Fruit fly (Drosophila melanogaster) whole organism, embryonic: Measurements from ENCODE around the gene CG2321.
A peak's percentile ranks its signal among the peaks of the same experiment; 100 is the strongest.

Experiments used
- Antp ChIP-seq: fragments of 200-800 bp; sonication (Bioruptor generic); optimal IDR thresholded peaks from 3 replicates; lab custom pipeline; 2016; ENCODE audit warnings: missing biosample characterization, missing genetic modification characterization
- Atf3 ChIP-seq: fragments of 200-800 bp; sonication (Bioruptor generic); optimal IDR thresholded peaks from 3 replicates; lab custom pipeline; 2016; ENCODE audit warnings: missing biosample characterization, missing genetic modification characterization
- CG10267 ChIP-seq: fragments of 200-800 bp; sonication (Bioruptor generic); optimal IDR thresholded peaks from 2 replicates; lab custom pipeline; 2018; ENCODE audit warnings: missing biosample characterization, mild to moderate bottlenecking, missing genetic modification characterization, moderate library complexity
- CG10565 ChIP-seq: fragments of 200-800 bp; sonication (Bioruptor generic); optimal IDR thresholded peaks from 3 replicates; lab custom pipeline; 2016; ENCODE audit warnings: missing biosample characterization, mild to moderate bottlenecking, missing genetic modification characterization
- CG11093 ChIP-seq: fragments of 200-800 bp; sonication (Bioruptor generic); IDR thresholded peaks from 3 replicates; pipeline ENCODE4 v1.3.6; 2022; ENCODE audit warnings: missing biosample characterization, missing genetic modification characterization
- CG12659 ChIP-seq: fragments of 200-800 bp; sonication (Bioruptor generic); optimal IDR thresholded peaks from 3 replicates; lab custom pipeline; 2017; ENCODE audit warnings: mild to moderate bottlenecking, missing biosample characterization, missing genetic modification reagents, missing genetic modification characterization
- CG12769 ChIP-seq: fragments of 200-800 bp; sonication (Bioruptor generic); optimal IDR thresholded peaks from 2 replicates; lab custom pipeline; 2019; ENCODE audit warnings: missing biosample characterization, mild to moderate bottlenecking, missing genetic modification characterization, moderate library complexity
- CG12942 ChIP-seq: fragments of 200-800 bp; sonication (Bioruptor generic); optimal IDR thresholded peaks from 3 replicates; lab custom pipeline; 2016; ENCODE audit warnings: missing biosample characterization, missing genetic modification characterization
- CG13296 ChIP-seq: fragments of 200-800 bp; sonication (Bioruptor generic); optimal IDR thresholded peaks from 3 replicates; lab custom pipeline; 2018; ENCODE audit warnings: missing biosample characterization, mild to moderate bottlenecking, missing genetic modification characterization
- CG13775 ChIP-seq: fragments of 200-800 bp; sonication (Bioruptor generic); optimal IDR thresholded peaks from 3 replicates; lab custom pipeline; 2017; ENCODE audit warnings: missing biosample characterization, mild to moderate bottlenecking, missing genetic modification characterization
- CG14965 ChIP-seq: fragments of 200-800 bp; sonication (Bioruptor generic); optimal IDR thresholded peaks from 2 replicates; lab custom pipeline; 2016; ENCODE audit warnings: missing biosample characterization, missing genetic modification characterization, borderline replicate concordance
- CG15011 ChIP-seq: fragments of 200-800 bp; sonication (Bioruptor generic); optimal IDR thresholded peaks from 3 replicates; lab custom pipeline; 2018; ENCODE audit warnings: missing biosample characterization, mild to moderate bottlenecking, missing genetic modification characterization
- CG17912 ChIP-seq: fragments of 200-800 bp; sonication (Bioruptor generic); optimal IDR thresholded peaks from 2 replicates; lab custom pipeline; 2018; ENCODE audit warnings: missing biosample characterization, mild to moderate bottlenecking, missing genetic modification characterization
- CG1792 ChIP-seq: fragments of 200-800 bp; sonication (Bioruptor generic); optimal IDR thresholded peaks from 2 replicates; lab custom pipeline; 2016; ENCODE audit warnings: missing biosample characterization, missing genetic modification characterization
- CG18262 ChIP-seq: fragments of 200-800 bp; optimal IDR thresholded peaks from 3 replicates; lab custom pipeline; 2019; ENCODE audit warnings: missing biosample characterization, mild to moderate bottlenecking, missing genetic modification characterization, moderate library complexity
- CG1832 ChIP-seq: fragments of 200-800 bp; sonication (Bioruptor generic); optimal IDR thresholded peaks from 2 replicates; lab custom pipeline; 2017; ENCODE audit warnings: missing biosample characterization, mild to moderate bottlenecking, missing genetic modification characterization, inconsistent platforms
- CG18599 ChIP-seq: fragments of 200-800 bp; sonication (Bioruptor generic); optimal IDR thresholded peaks from 3 replicates; lab custom pipeline; 2017; ENCODE audit warnings: missing biosample characterization, missing genetic modification characterization, mild to moderate bottlenecking, moderate library complexity, missing genetic modification reagents
- CG3847 ChIP-seq: fragments of 200-800 bp; sonication (Bioruptor generic); IDR thresholded peaks from 2 replicates; pipeline ENCODE4 v1.3.6; 2022; ENCODE audit warnings: missing biosample characterization, missing genetic modification characterization
- CG5245 ChIP-seq: fragments of 200-800 bp; sonication (Bioruptor generic); optimal IDR thresholded peaks from 3 replicates; lab custom pipeline; 2016; ENCODE audit warnings: missing biosample characterization, missing genetic modification characterization
- CG6654 ChIP-seq: fragments of 200-800 bp; sonication (Bioruptor generic); optimal IDR thresholded peaks from 2 replicates; lab custom pipeline; 2017; ENCODE audit warnings: missing biosample characterization, mild to moderate bottlenecking, missing genetic modification characterization
- CG8924 ChIP-seq: fragments of 200-800 bp; optimal IDR thresholded peaks from 3 replicates; lab custom pipeline; 2019; ENCODE audit warnings: missing biosample characterization, mild to moderate bottlenecking, missing genetic modification characterization, moderate library complexity
- Dad ChIP-seq: fragments of 200-800 bp; sonication (Bioruptor generic); optimal IDR thresholded peaks from 3 replicates; lab custom pipeline; 2016; ENCODE audit warnings: missing biosample characterization, missing genetic modification characterization
- Dfd ChIP-seq, 2 experiments: fragments of >200 bp; optimal IDR thresholded peaks; 2 replicates each; lab custom pipeline; 2017; ENCODE audit warnings: missing biosample characterization in 2 of 2, missing genetic modification characterization in 2 of 2
- E2f1 ChIP-seq: fragments of 200-800 bp; sonication (Bioruptor generic); IDR thresholded peaks from 2 replicates; pipeline ENCODE4 v1.3.6; 2022; ENCODE audit warnings: missing biosample characterization, missing genetic modification characterization
- Hmr ChIP-seq: fragments of 200-800 bp; sonication (Bioruptor generic); optimal IDR thresholded peaks from 3 replicates; lab custom pipeline; 2017; ENCODE audit warnings: mild to moderate bottlenecking, missing biosample characterization, missing genetic modification reagents, missing genetic modification characterization
- Lpt ChIP-seq: fragments of >200 bp; optimal IDR thresholded peaks from 2 replicates; lab custom pipeline; 2018; ENCODE audit warnings: missing biosample characterization, missing genetic modification characterization
- Max ChIP-seq: fragments of 200-800 bp; sonication (Bioruptor generic); optimal IDR thresholded peaks from 2 replicates; lab custom pipeline; 2016; ENCODE audit warnings: missing biosample characterization, mild to moderate bottlenecking, missing genetic modification characterization
- Meics ChIP-seq: fragments of 200-800 bp; sonication (Bioruptor generic); optimal IDR thresholded peaks from 2 replicates; lab custom pipeline; 2017; ENCODE audit warnings: missing biosample characterization, mild to moderate bottlenecking, missing genetic modification characterization
- Poxn ChIP-seq: fragments of 200-800 bp; sonication (Bioruptor generic); IDR thresholded peaks from 2 replicates; pipeline ENCODE4 v1.3.6; 2022; ENCODE audit warnings: missing biosample characterization, missing genetic modification characterization
- Stat92E ChIP-seq, 3 experiments: fragments of >200 bp in 2 of 3; fragments of 200-800 bp in 1 of 3; sonication (Bioruptor generic) in 1 of 3; optimal IDR thresholded peaks; 2 replicates each; lab custom pipeline; 2017 to 2019; ENCODE audit warnings: missing biosample characterization in 3 of 3, missing genetic modification characterization in 3 of 3, mild to moderate bottlenecking in 1 of 3, moderate library complexity in 1 of 3
- cad ChIP-seq: fragments of >200 bp; optimal IDR thresholded peaks from 2 replicates; lab custom pipeline; 2017; ENCODE audit warnings: missing biosample characterization, missing genetic modification characterization
- croc ChIP-seq: fragments of 200-800 bp; sonication (Bioruptor generic); conservative IDR thresholded peaks from 3 replicates; pipeline ENCODE4 v1.3.6; 2022; ENCODE audit warnings: missing biosample characterization, missing genetic modification characterization
- crol ChIP-seq: fragments of 200-800 bp; sonication (Bioruptor generic); IDR thresholded peaks from 2 replicates; pipeline ENCODE4 v1.3.6; 2022; ENCODE audit warnings: missing biosample characterization, missing genetic modification characterization
- emc ChIP-seq: fragments of 200-800 bp; sonication (Bioruptor generic); optimal IDR thresholded peaks from 2 replicates; lab custom pipeline; 2016; ENCODE audit warnings: missing biosample characterization, missing genetic modification characterization
- esg ChIP-seq: fragments of 200-800 bp; sonication (Bioruptor generic); conservative IDR thresholded peaks from 2 replicates; pipeline ENCODE4 v1.3.6; 2022; ENCODE audit warnings: missing biosample characterization, missing genetic modification characterization
- fu2 ChIP-seq: fragments of 200-800 bp; sonication (Bioruptor generic); optimal IDR thresholded peaks from 2 replicates; lab custom pipeline; 2016; ENCODE audit warnings: missing biosample characterization, missing genetic modification characterization
- gem ChIP-seq: fragments of 200-800 bp; sonication (Bioruptor generic); optimal IDR thresholded peaks from 2 replicates; lab custom pipeline; 2019; ENCODE audit warnings: missing biosample characterization, mild to moderate bottlenecking, missing genetic modification characterization, moderate library complexity
- nau ChIP-seq: fragments of 200-800 bp; sonication (Bioruptor generic); optimal IDR thresholded peaks from 3 replicates; lab custom pipeline; 2017; ENCODE audit warnings: missing biosample characterization, mild to moderate bottlenecking, missing genetic modification characterization, missing genetic modification reagents
- nerfin-1 ChIP-seq: fragments of 200-800 bp; sonication (Bioruptor generic); optimal IDR thresholded peaks from 3 replicates; lab custom pipeline; 2019; ENCODE audit warnings: missing biosample characterization, mild to moderate bottlenecking, missing genetic modification characterization, moderate library complexity
- pan ChIP-seq, 4 experiments: fragments of >200 bp in 3 of 4; fragments of 200-800 bp in 1 of 4; sonication (Bioruptor generic) in 1 of 4; optimal IDR thresholded peaks in 3 of 4; IDR thresholded peaks in 1 of 4; 2 replicates each; pipeline versions ENCODE4 v1.3.6 to Lab custom; 2017 to 2022; ENCODE audit warnings: missing biosample characterization in 2 of 4, missing genetic modification characterization in 2 of 4, mixed read lengths in 1 of 4
- prd ChIP-seq, 3 experiments: fragments of >200 bp in 2 of 3; fragments of 200-800 bp in 1 of 3; sonication (Bioruptor generic) in 1 of 3; optimal IDR thresholded peaks in 2 of 3; IDR thresholded peaks in 1 of 3; 2 replicates in 2 of 3; 3 replicates in 1 of 3; pipeline versions ENCODE4 v1.3.6 to Lab custom; 2017 to 2022; ENCODE audit warnings: missing biosample characterization in 1 of 3, missing genetic modification characterization in 1 of 3
- psq ChIP-seq: fragments of 200-800 bp; sonication (Bioruptor generic); optimal IDR thresholded peaks from 2 replicates; lab custom pipeline; 2017; ENCODE audit warnings: missing biosample characterization, missing genetic modification characterization
- ranshi ChIP-seq: fragments of 200-800 bp; sonication (Bioruptor generic); IDR thresholded peaks from 2 replicates; pipeline ENCODE4 v1.3.6; 2022; ENCODE audit warnings: missing biosample characterization, missing genetic modification characterization
- schlank ChIP-seq: fragments of 200-800 bp; sonication (Bioruptor generic); optimal IDR thresholded peaks from 2 replicates; lab custom pipeline; 2018; ENCODE audit warnings: missing biosample characterization, mild to moderate bottlenecking, missing genetic modification characterization
- stwl ChIP-seq: fragments of 200-800 bp; sonication (Bioruptor generic); optimal IDR thresholded peaks from 3 replicates; lab custom pipeline; 2018; ENCODE audit warnings: missing biosample characterization, mild to moderate bottlenecking, missing genetic modification characterization, moderate library complexity
- ttk ChIP-seq: fragments of 200-800 bp; sonication (Bioruptor generic); IDR thresholded peaks from 2 replicates; pipeline ENCODE4 v2.1.2; 2022; ENCODE audit warnings: missing biosample characterization, missing genetic modification characterization
- tup ChIP-seq: fragments of 200-800 bp; sonication (Bioruptor generic); optimal IDR thresholded peaks from 2 replicates; lab custom pipeline; 2016; ENCODE audit warnings: missing biosample characterization, mild to moderate bottlenecking, missing genetic modification characterization, moderate library complexity
- unpg ChIP-seq: fragments of 200-800 bp; sonication (Bioruptor generic); optimal IDR thresholded peaks from 3 replicates; lab custom pipeline; 2018; ENCODE audit warnings: missing biosample characterization, mild to moderate bottlenecking, missing genetic modification characterization, moderate library complexity
- wdn ChIP-seq: fragments of 200-800 bp; sonication (Bioruptor generic); IDR thresholded peaks from 2 replicates; pipeline ENCODE4 v1.3.6; 2022; ENCODE audit warnings: missing biosample characterization, missing genetic modification characterization

Gene CG2321

DNA sequence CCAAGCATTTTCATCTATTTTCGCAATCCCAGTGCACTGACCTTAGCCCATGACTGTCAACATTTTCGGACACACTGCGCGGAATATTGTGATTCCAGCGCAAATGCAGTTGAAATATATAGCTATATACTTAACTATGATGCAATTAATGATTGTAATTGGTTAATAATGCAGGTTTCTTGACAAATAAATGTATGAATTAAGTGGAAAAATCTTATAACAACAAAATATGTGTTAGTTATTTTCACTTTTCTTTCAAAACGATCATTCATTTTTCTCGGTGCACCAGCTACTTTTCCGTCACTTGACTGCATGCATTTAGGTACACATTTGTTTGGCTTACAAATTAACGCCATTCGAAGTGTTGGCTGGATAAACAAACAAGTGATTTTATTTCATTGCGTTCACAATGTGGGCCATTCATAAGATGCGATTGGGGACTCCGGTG is 30.4 kb downstream of the CG2321 start (continued):
- no peak for TF ChIP-seq pan (optimal IDR thresholded peaks at IDR 0.05; lab: Kevin White, UChicago)
- peak in 1 of 2 experiments; percentile 46 for TF ChIP-seq pan (GFP tag; optimal IDR thresholded peaks at IDR 0.05 in 1 of 2, IDR thresholded peaks at IDR 0.05 in 1 of 2)
- TF ChIP-seq ttk (GFP tag; lab: Robert Waterston, UW), result peak; percentile 41; the same call in 1 of the 2 replicates
- no peak for TF ChIP-seq Stat92E (GFP tag; optimal IDR thresholded peaks at IDR 0.05; lab: Kevin White, UChicago)
- TF ChIP-seq nau (GFP tag; lab: Kevin White, UChicago), result peak; percentile 49
- TF ChIP-seq E2f1 (GFP tag; lab: Robert Waterston, UW), result no peak
- peak; percentile 5 for TF ChIP-seq Dad (GFP tag; lab: Kevin White, UChicago)
- peak; percentile 71 for TF ChIP-seq unpg (GFP tag; lab: Kevin White, UChicago)
- no peak for TF ChIP-seq cad (GFP tag; lab: Kevin White, UChicago)
- no peak for TF ChIP-seq Poxn (GFP tag; lab: Robert Waterston, UW)
- TF ChIP-seq CG13775 (GFP tag; lab: Kevin White, UChicago), result peak; percentile 47
- no peak for TF ChIP-seq wdn (GFP tag; lab: Robert Waterston, UW)
- no peak for TF ChIP-seq fu2 (GFP tag; lab: Kevin White, UChicago)
- TF ChIP-seq tup (GFP tag; lab: Kevin White, UChicago), result no peak
- TF ChIP-seq Atf3 (GFP tag; lab: Kevin White, UChicago), result peak; percentile 35
- peak; percentile 45 for TF ChIP-seq CG8924 (tag; lab: Kevin White, UChicago)
- TF ChIP-seq CG1832 (GFP tag; lab: Kevin White, UChicago), result no peak
- TF ChIP-seq CG5245 (GFP tag; lab: Kevin White, UChicago), result no peak
- no peak for TF ChIP-seq CG6654 (GFP tag; lab: Kevin White, UChicago)
- peak; percentile 31 for TF ChIP-seq CG12942 (GFP tag; lab: Kevin White, UChicago)
- TF ChIP-seq CG12659 (GFP tag; lab: Kevin White, UChicago), result peak; percentile 22
- peak; percentile 33 for TF ChIP-seq Hmr (GFP tag; lab: Kevin White, UChicago)
- no peak for TF ChIP-seq schlank (tag; lab: Kevin White, UChicago)
- TF ChIP-seq prd (optimal IDR thresholded peaks at IDR 0.05; lab: Kevin White, UChicago), result no peak
- TF ChIP-seq prd (GFP tag; IDR thresholded peaks at IDR 0.05; lab: Robert Waterston, UW), result peak; percentile 67; the same call in 2 of the 3 replicates
- no peak for TF ChIP-seq Meics (GFP tag; lab: Kevin White, UChicago)
- no peak for TF ChIP-seq CG14965 (GFP tag; lab: Kevin White, UChicago)
- TF ChIP-seq CG1792 (GFP tag; lab: Kevin White, UChicago), result no peak
- TF ChIP-seq CG15011 (GFP tag; lab: Kevin White, UChicago), result peak; percentile 32
- TF ChIP-seq CG3847 (GFP tag; lab: Robert Waterston, UW), result no peak
- no peak for TF ChIP-seq croc (GFP tag; lab: Robert Waterston, UW)
- no peak for TF ChIP-seq CG13296 (GFP tag; lab: Kevin White, UChicago)
- TF ChIP-seq Max (GFP tag; lab: Kevin White, UChicago), result no peak
- 0 out of 2 replicates have a peak, but pooled peaks have one; percentile 34 for TF ChIP-seq esg (GFP tag; lab: Robert Waterston, UW)
- peak; percentile 36 for TF ChIP-seq CG10267 (tag; lab: Kevin White, UChicago)
- TF ChIP-seq Lpt (GFP tag; lab: Kevin White, UChicago), result no peak
- TF ChIP-seq stwl (tag; lab: Kevin White, UChicago), result no peak
- no peak for TF ChIP-seq Dfd (GFP tag; optimal IDR thresholded peaks at IDR 0.05; lab: Kevin White, UChicago)
- TF ChIP-seq nerfin-1, result peak; percentile 43
- TF ChIP-seq ranshi (GFP tag; lab: Robert Waterston, UW), result no peak
- peak; percentile 80 for TF ChIP-seq gem
- TF ChIP-seq emc, result no peak
- TF ChIP-seq CG18262 (tag; lab: Kevin White, UChicago), result peak; percentile 76
- 0 out of 3 replicates have a peak, but pooled peaks have one; percentile 21 for TF ChIP-seq CG11093 (GFP tag; lab: Robert Waterston, UW)
- TF ChIP-seq CG18599 (GFP tag; lab: Kevin White, UChicago), result peak; percentile 35
- no peak for TF ChIP-seq crol (GFP tag; lab: Robert Waterston, UW)
- no peak for TF ChIP-seq CG17912 (GFP tag; lab: Kevin White, UChicago)
- TF ChIP-seq Antp (GFP tag; lab: Kevin White, UChicago), result no peak
- TF ChIP-seq CG10565 (GFP tag; lab: Kevin White, UChicago), result no peak
- peak; percentile 36 for TF ChIP-seq CG12769 (tag; lab: Kevin White, UChicago)
- TF ChIP-seq psq, result no peak
